Fruit fly (Drosophila melanogaster) S2 (cell line): ENCODE results near the gene CtsK1.

Experiments used
- CG8478 ChIP-seq: fragments of >200 bp; optimal IDR thresholded peaks from 2 replicates; lab custom pipeline; 2018
- CTCF ChIP-seq, 2 experiments: fragments of >200 bp; optimal IDR thresholded peaks; 2 replicates each; lab custom pipeline; 2018

Gene CtsK1

DNA sequence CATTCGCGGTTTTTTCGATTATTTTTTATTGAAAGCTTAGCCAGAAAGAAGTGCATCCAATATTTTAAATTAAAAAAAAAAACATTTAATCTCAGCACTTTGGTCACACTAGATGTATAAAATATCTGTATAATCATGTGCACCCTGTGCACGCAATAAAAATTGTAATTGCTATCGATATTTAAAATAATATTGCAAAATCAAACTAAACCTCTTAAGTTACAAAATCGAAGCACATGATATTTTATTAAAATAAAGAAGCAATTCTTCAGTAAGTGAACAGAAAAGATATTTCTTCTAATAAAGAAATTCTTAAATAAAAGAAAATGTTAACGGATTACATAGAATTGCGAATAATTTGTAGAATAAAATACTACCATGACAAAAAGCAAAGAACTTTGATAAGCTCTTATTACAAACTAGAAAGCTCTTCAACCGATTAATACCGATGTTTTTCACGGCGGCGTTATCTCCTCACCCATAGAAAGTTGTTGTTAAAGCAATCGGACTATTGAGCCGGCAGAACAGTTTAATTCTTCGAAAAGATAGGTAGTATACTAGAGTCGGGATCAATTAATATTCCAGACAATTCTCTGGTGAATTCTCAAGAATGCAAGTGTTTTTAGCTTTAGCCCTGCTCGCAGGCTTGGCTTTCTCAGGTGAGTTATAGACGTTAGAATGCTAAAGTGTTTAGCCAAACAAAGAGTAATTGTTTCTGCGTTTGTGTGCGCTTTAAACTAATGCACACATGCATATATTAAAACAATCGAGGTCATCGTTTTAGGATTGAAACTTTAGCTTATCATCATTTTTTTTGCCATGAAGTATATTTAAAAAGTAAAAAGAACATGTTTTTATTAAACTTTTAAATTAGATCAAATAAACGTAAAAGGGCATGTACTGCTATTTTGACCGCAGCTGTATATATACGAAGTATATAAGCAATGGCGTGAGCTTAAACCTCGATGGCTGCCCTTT is at the start of gene CtsK1:
TSS of gene CtsK1 (plus strand) at position 490 of the 978 bp plus-strand sequence.
- TF ChIP-seq CTCF (optimal IDR thresholded peaks at IDR 0.05; lab: Kevin White, UChicago) (no peak), CG8478 (no peak)

DNA sequence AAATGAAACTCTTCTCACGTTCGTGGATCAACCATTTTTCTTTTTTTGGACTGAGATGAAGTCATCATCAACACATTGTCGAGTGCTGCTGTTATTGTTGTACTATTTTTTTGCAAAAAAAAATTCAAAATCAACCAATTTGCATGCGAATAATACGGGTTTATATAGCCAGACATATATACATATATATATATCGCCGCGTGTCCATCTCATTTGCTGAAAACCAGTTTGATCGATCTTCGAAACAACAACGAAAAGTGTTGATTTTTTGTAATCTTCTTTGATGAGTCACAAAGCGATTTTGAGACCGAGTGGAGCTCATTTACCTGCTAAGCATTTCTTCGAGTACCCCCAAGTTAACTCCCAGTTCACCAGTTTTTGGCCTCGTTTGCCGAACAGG is 48.0 kb upstream of the CtsK1 start:
- no peak for TF ChIP-seq CTCF (optimal IDR thresholded peaks at IDR 0.05; lab: Kevin White, UChicago)

DNA sequence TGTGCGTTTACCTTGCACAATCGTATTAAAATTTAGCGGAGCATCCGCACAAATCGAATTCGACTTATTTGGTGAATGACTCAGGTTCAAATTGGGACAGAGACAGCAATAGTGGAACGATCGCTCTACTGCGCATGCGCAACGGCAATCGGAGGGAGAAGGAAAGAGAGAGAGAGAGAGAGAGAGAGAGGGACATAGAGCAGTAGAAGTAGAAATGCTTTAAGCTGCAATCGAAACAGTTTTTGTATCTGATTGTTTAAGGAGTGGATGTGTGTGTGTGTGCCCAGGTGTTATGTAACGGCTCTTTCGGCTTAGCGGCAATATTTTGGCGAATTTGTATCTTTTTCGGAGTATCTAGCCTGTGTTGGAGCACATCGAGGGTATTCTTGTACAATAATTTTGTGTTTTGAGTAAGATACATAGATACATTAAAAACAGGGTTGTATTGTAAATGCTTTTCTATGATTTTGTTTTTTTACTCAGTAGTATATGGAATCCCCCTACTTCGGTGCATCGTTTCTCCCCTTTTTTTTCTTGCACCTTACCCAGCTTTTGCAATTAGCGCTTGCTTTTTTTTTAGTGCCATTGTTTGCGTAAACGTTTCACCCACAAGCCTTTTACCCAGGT is 44.5 kb upstream of the CtsK1 start:
- TF ChIP-seq CG8478: no peak
- no peak for TF ChIP-seq CTCF (optimal IDR thresholded peaks at IDR 0.05; lab: Kevin White, UChicago)

DNA sequence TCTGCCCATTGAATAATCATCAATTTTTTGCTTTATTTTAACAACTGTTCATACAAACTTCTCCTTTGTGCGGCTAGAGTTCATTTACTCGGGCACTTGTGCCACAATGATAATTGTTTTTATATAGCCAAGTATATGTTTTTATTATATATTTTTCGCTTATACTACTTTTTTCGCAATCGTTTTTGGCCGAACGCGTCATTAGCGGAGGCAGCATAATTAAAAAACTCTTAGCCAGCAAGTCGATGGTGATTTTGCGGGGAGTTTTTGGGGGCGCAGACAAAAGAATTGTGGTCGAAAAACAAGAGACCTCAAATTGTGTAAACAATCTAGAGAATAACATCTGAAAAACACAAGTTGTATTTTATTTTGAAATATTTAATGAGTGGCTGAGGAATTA is 42.5 kb upstream of the CtsK1 start:
- TF ChIP-seq CG8478 (no peak), CTCF (optimal IDR thresholded peaks at IDR 0.05; lab: Kevin White, UChicago) (no peak)

DNA sequence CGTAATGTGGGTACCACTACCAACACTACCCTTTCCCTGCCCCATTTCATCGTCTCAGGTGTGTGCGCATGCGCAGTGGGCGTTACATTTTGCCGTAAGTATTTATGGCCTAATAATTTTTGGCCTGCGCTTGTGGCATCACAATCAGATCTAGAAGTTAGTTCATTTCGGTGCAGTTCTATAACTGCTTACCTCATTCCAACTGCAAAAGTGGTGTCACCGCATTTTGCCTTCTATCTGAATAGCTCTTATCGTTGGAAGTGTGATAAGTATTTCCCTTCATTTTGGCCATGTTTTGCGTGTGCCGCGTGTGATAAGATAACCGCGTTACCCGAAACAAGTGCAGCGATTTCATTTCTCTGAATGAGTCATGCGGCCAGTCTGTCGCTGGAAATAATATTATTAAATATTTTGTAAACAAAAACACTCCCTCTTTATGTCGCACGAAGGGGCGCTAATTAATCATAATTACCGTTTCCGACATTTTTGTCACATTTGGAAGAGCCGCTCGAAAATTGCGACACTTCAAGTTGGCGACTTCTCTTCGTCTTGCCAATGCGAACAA is 41.5 kb upstream of the CtsK1 start:
- no peak for TF ChIP-seq CG8478
- TF ChIP-seq CTCF (optimal IDR thresholded peaks at IDR 0.05; lab: Kevin White, UChicago): no peak

DNA sequence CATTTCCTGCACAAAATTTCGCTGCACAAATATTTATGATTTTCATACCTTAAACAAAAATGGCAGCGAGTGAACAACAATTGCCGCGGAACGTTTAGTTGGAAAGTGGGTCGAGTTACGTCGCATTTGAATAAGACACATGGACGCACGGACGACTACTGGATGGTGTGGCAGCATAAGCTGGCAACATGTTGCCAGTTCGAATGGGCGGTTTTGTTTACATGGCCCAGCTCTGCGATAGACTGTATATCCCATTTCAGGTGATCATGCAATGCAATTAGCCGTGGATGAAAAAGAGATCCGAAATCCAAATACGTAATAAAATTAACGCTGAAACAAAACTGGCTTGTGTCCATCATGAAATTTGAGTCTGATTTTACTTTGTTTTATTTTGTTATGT is 37.4 kb upstream of the CtsK1 start:
- TF ChIP-seq CG8478 (no peak), CTCF (optimal IDR thresholded peaks at IDR 0.05; lab: Kevin White, UChicago) (no peak)

DNA sequence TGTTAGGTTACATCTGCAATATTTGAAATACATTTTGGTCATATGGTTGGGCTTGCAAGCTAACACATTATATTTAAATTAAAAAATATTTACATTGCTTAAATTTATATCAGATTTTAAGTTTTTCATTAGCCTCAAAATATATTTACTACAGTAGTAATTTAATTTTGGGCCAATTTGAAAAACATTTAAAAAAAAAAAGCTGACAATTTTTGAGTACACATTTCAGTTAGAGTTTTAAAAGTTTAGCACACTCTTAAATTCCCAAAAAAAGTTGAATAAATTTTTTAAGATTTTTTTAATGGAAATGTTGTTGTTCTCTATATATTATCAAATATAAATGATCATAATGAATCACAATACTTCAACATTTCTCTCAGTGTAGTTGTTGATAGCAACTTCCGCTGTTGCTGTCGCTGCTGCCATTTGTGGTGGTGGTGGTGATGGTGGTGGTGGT is 36.8 kb upstream of the CtsK1 start:
- no peak for TF ChIP-seq CTCF (optimal IDR thresholded peaks at IDR 0.05; lab: Kevin White, UChicago)
- no peak for TF ChIP-seq CG8478

DNA sequence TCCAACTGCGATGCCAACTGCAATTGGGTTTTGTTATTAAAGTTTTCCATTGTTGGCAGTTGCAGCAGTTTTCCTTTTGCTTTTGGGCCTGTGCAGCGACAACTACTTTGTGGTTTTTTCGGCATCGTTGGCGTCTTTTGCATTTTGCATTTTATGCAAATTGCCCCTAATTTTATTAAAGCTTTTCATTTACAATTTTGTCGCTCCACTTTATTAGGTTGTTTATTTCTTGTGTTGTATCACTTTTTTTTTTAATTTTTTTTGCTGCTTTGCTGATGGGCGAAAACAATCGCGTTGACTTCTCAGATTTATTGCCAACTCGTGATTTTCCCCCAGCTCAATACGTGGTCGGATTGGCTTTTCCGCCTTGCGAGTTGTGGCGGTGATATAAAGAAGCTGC is 36.2 kb upstream of the CtsK1 start:
- TF ChIP-seq CG8478 (no peak), CTCF (optimal IDR thresholded peaks at IDR 0.05; lab: Kevin White, UChicago) (no peak)

DNA sequence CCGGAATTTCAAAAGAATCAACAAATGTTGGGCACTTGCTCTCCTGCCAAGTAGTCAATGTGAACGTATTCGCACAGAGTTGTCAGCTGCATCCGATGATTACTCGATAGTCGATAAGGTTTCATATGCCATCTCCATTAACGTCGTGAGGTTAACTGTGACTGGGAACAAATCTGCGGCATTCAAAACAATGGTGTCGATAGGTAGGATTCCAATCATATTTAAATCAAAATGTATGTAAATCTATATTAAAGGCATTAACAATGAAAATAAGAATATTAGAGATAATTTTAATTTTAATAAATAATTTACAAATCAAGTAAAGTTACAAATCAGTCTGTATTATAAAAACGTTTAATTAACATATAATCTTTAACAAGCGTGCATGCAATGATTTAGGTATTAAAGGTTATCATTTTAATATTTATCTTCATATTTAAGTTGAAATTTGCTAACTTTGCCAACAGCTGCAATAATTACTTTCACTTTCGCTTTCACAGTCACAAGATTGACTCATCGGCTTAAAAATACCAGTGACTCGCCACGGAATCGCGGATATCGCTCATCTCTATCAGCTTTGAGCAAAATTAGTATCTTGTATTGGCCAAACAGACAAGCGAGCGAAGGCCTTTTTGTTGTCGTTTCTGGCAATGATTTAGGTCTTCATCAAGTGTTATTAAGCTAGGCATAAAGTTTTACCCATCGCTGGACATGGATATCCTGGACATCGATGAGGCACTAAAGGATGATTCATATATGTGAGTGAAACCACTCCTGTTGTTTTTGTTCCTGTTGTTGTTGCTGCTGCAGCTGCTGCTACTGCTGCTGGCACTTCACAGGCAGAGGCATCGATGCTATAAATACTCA is 29.2 kb upstream of the CtsK1 start, which contains the start of the genes Meics, Nxf3 and ssp2:
TSS of gene Meics (minus strand) at position 68 of the 867 bp plus-strand sequence.
TSS of gene Nxf3 (plus strand) at position 569 of the 867 bp plus-strand sequence.
TSS of gene ssp2 (plus strand) at position 569 of the 867 bp plus-strand sequence.
- no peak for TF ChIP-seq CTCF (optimal IDR thresholded peaks at IDR 0.05; lab: Kevin White, UChicago)
- TF ChIP-seq CG8478: no peak

DNA sequence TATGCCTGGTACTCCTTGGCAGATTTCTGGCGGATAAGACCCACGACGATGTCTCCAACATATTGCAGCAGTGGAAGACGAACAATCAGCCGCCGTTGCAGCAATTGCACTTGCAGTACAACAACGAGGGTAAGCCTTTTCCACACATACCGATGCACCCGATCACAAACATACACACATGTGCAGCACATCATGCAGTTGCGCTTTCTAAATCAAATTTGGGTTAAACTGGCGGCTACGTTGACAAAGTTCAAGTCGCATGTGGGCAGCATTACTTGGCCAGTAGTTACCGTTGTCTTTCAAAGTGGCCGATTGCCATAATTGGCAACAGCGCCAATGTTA is 28.6 kb upstream of the CtsK1 start:
- TF ChIP-seq CG8478 (no peak), CTCF (optimal IDR thresholded peaks at IDR 0.05; lab: Kevin White, UChicago) (no peak)

DNA sequence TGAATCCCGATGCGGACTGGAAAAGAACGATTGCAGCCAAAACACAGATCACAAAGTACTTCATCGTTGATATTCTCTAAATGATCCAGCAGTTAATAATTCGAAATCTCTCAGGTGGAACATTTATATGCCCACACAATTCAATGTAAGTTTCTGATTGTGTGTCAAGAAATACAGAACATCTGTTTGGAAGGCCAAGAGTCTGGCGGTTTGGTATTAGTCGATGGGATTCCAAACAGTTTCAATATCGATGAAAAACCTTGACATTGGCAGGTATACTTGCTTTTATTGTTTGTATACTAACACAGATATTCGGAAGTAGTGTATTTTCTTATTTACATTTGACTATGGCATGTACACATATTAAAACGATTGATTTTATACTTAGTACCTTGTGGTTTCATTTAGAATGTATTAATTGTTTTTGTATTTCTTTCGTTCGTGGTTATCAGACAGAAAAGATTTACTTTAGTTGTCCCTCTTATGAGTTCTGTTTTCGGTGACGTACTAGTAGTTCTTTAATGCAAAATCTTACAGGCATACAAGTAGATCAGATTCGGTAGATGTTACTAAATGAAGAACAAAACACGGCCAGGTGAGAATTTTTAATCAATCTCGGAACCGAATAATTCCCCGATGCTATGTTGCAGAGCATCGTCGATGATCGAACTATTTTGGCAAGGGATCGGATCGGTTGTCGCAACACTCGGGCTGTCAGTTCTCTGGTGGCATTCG is 20.5 kb upstream of the CtsK1 start, which contains the start of the genes CG13738 and Hsc70-1:
TSS of gene CG13738 (minus strand) at position 101 of the 735 bp plus-strand sequence.
TSS of gene Hsc70-1 (plus strand) at position 685 of the 735 bp plus-strand sequence.
- no peak for TF ChIP-seq CG8478
- no peak for TF ChIP-seq CTCF (optimal IDR thresholded peaks at IDR 0.05; lab: Kevin White, UChicago)

DNA sequence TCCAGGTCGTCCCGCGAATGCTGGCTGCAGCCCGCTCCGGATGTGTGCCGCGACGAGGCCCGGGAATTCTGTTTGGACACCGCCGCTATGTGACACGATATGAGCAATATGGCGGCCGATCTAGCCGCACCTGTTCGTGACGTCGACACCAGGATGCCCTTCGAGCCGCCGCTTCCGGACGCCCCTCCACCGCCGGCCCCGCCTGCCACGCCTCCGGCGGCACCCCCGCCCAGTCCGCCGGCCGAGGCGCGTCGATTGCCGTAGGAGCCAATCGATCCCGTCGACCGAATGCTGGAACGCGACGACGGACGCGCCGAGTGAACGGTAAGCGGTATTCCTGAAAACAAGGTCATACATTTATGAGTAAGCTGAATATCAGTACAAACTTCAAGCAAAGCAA is 11.5 kb upstream of the CtsK1 start:
- TF ChIP-seq CG8478 (no peak), CTCF (optimal IDR thresholded peaks at IDR 0.05; lab: Kevin White, UChicago) (no peak)

DNA sequence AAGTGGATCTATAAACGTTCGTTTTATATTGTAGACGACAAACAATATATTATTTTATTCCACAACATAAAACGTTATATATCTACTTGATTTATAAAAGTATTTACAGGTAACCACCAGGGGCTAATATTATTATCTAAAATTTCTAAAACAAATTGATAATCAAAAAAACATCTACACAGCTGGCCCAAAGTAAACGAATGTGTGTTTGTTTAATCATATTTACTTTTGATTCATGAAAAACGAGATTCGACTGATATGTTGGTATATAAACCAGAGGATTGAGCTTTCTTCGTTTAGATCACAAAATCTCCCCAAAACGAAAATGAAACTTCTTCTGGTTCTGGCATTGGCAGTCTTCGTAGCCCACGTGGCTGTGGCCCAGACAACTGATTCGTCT is 7.7 kb upstream of the CtsK1 start, which contains the start of gene CG17362:
TSS of gene CG17362 (plus strand) at position 291 of the 400 bp plus-strand sequence.
- TF ChIP-seq CTCF (optimal IDR thresholded peaks at IDR 0.05; lab: Kevin White, UChicago) (no peak), CG8478 (no peak)

DNA sequence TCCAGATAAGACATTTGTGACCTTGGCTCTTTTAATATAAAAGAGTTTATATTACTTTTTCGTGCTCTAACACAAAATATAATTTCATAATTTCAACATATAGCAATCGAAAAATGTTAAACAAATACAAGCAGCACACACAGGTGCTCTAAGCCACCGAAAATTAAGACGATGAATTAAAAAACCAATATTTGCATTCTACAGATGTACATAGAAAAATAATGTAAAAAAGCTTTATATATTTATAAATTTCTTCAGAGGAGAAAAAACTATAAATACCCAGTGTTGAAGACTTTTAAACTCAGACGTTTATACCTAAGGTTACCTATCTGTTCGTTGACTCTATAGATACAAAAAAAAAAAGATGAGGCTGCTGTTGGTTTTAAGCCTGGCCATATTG is 6.5 kb upstream of the CtsK1 start, which contains the start of gene CG9040:
TSS of gene CG9040 (plus strand) at position 301 of the 400 bp plus-strand sequence.
- TF ChIP-seq CTCF (optimal IDR thresholded peaks at IDR 0.05; lab: Kevin White, UChicago) (no peak), CG8478 (no peak)
